Fruit fly (Drosophila melanogaster) Kc167 (cell line): ENCODE measurements around the gene Nlg4.

Source experiments
- Sin3A ChIP-seq: fragments of >200 bp; optimal IDR thresholded peaks from 2 replicates; lab custom pipeline; 2018; ENCODE audit warnings: missing external identifiers
- ttk ChIP-seq: sonication (Bioruptor generic); optimal IDR thresholded peaks from 2 replicates; lab custom pipeline; 2017; ENCODE audit warnings: missing external identifiers

DNA sequence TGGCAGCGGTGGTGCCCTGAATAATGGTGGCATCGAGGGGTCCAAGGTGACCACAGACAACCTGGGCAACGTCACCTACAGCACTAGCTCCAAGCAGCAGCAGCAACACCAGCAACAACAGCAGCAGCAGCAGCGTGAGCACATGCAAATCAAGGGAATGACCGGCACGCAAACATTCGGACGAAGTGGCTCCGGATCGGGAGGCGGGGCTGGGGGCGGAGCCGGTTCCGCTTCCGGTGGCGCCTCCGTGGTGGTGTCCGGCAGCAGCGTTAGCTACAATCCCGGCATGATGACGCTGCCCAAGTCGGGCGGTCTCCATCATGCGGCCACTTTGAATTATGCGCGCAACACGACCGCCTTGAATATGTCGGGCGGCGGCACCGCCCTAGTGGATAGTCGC is 22.9 kb downstream of the Nlg4 start:
- no peak for TF ChIP-seq Sin3A (lab: Kevin White, UChicago)
- no peak for TF ChIP-seq ttk
